Fruit fly (Drosophila melanogaster) whole organism, embryonic: Measurements from ENCODE around the gene CG31775.

Experiments
- Atf6 ChIP-seq: fragments of 200-800 bp; sonication (Bioruptor generic); IDR thresholded peaks from 2 replicates; pipeline ENCODE4 v1.3.6; 2022; ENCODE audit warnings: missing biosample characterization, missing genetic modification characterization
- Bdp1 ChIP-seq: fragments of 200-800 bp; sonication (Bioruptor generic); optimal IDR thresholded peaks from 3 replicates; lab custom pipeline; 2016; ENCODE audit warnings: missing biosample characterization, missing genetic modification characterization
- CG1024 ChIP-seq: fragments of 200-800 bp; sonication (Bioruptor generic); IDR thresholded peaks from 2 replicates; pipeline ENCODE4 v1.3.6; 2022; ENCODE audit warnings: missing biosample characterization, missing genetic modification characterization
- CG10565 ChIP-seq: fragments of 200-800 bp; sonication (Bioruptor generic); optimal IDR thresholded peaks from 3 replicates; lab custom pipeline; 2016; ENCODE audit warnings: missing biosample characterization, mild to moderate bottlenecking, missing genetic modification characterization
- CG10979 ChIP-seq: fragments of 200-800 bp; sonication (Bioruptor generic); optimal IDR thresholded peaks from 2 replicates; lab custom pipeline; 2018; ENCODE audit warnings: missing biosample characterization, mild to moderate bottlenecking, missing genetic modification characterization, moderate library complexity
- CG12659 ChIP-seq: fragments of 200-800 bp; sonication (Bioruptor generic); optimal IDR thresholded peaks from 3 replicates; lab custom pipeline; 2017; ENCODE audit warnings: mild to moderate bottlenecking, missing biosample characterization, missing genetic modification reagents, missing genetic modification characterization
- CG14050 ChIP-seq: fragments of 200-800 bp; sonication (Bioruptor generic); IDR thresholded peaks from 3 replicates; pipeline ENCODE4 v1.3.6; 2022; ENCODE audit warnings: missing biosample characterization, missing genetic modification characterization
- CG15011 ChIP-seq: fragments of 200-800 bp; sonication (Bioruptor generic); optimal IDR thresholded peaks from 3 replicates; lab custom pipeline; 2018; ENCODE audit warnings: missing biosample characterization, mild to moderate bottlenecking, missing genetic modification characterization
- CG17186 ChIP-seq: fragments of 200-800 bp; sonication (Bioruptor generic); optimal IDR thresholded peaks from 3 replicates; lab custom pipeline; 2017; ENCODE audit warnings: missing biosample characterization, missing genetic modification reagents, missing genetic modification characterization
- CG17359 ChIP-seq: fragments of 200-800 bp; sonication (Bioruptor generic); optimal IDR thresholded peaks from 3 replicates; lab custom pipeline; 2018; ENCODE audit warnings: missing biosample characterization, mild to moderate bottlenecking, missing genetic modification characterization, moderate library complexity
- CG17912 ChIP-seq: fragments of 200-800 bp; sonication (Bioruptor generic); optimal IDR thresholded peaks from 2 replicates; lab custom pipeline; 2018; ENCODE audit warnings: missing biosample characterization, mild to moderate bottlenecking, missing genetic modification characterization
- CG2202 ChIP-seq: fragments of 200-800 bp; sonication (Bioruptor generic); optimal IDR thresholded peaks from 2 replicates; lab custom pipeline; 2018; ENCODE audit warnings: missing biosample characterization, mild to moderate bottlenecking, missing genetic modification characterization
- CG3407 ChIP-seq: fragments of 200-800 bp; sonication (Bioruptor generic); optimal IDR thresholded peaks from 2 replicates; lab custom pipeline; 2018; ENCODE audit warnings: missing biosample characterization, mild to moderate bottlenecking, missing genetic modification characterization
- CG3847 ChIP-seq: fragments of 200-800 bp; sonication (Bioruptor generic); IDR thresholded peaks from 2 replicates; pipeline ENCODE4 v1.3.6; 2022; ENCODE audit warnings: missing biosample characterization, missing genetic modification characterization
- CG3995 ChIP-seq: fragments of 200-800 bp; sonication (Bioruptor generic); optimal IDR thresholded peaks from 3 replicates; lab custom pipeline; 2016; ENCODE audit warnings: missing biosample characterization, missing genetic modification characterization
- CG42726 ChIP-seq: fragments of 200-800 bp; sonication (Bioruptor generic); IDR thresholded peaks from 2 replicates; pipeline ENCODE4 v1.3.6; 2022; ENCODE audit warnings: missing biosample characterization, missing genetic modification characterization; ENCODE audit not compliant: partially characterized antibody
- CG43689 ChIP-seq: fragments of 200-800 bp; sonication (Bioruptor generic); IDR thresholded peaks from 2 replicates; pipeline ENCODE4 v1.3.6; 2022; ENCODE audit warnings: missing biosample characterization, missing genetic modification characterization
- CG4424 ChIP-seq: fragments of 200-800 bp; sonication (Bioruptor generic); optimal IDR thresholded peaks from 3 replicates; lab custom pipeline; 2016; ENCODE audit warnings: missing biosample characterization, missing genetic modification characterization
- CG8388 ChIP-seq: fragments of 200-800 bp; sonication (Bioruptor generic); optimal IDR thresholded peaks from 2 replicates; lab custom pipeline; 2019; ENCODE audit warnings: missing biosample characterization, mild to moderate bottlenecking, missing genetic modification characterization, moderate library complexity
- CG8478 ChIP-seq: fragments of >200 bp; optimal IDR thresholded peaks from 2 replicates; lab custom pipeline; 2018
- Dbx ChIP-seq: fragments of 200-800 bp; sonication (Bioruptor generic); IDR thresholded peaks from 3 replicates; pipeline ENCODE4 v1.3.6; 2022; ENCODE audit warnings: missing biosample characterization, missing genetic modification characterization
- Gug ChIP-seq: fragments of 200-800 bp; sonication (Bioruptor generic); IDR thresholded peaks from 4 replicates; pipeline ENCODE4 v1.3.6; 2022; ENCODE audit warnings: missing biosample characterization, missing genetic modification characterization
- MESR4 ChIP-seq: fragments of 200-800 bp; sonication (Bioruptor generic); optimal IDR thresholded peaks from 2 replicates; lab custom pipeline; 2018; ENCODE audit warnings: missing biosample characterization, mild to moderate bottlenecking, missing genetic modification characterization, moderate library complexity
- MTF-1 ChIP-seq: fragments of 200-800 bp; sonication (Bioruptor generic); optimal IDR thresholded peaks from 2 replicates; lab custom pipeline; 2018; ENCODE audit warnings: missing biosample characterization, mild to moderate bottlenecking, missing genetic modification characterization, borderline replicate concordance
- Side ChIP-seq: fragments of 200-800 bp; sonication (Bioruptor generic); optimal IDR thresholded peaks from 2 replicates; lab custom pipeline; 2016; ENCODE audit warnings: missing biosample characterization, missing genetic modification characterization
- Sin3A ChIP-seq: fragments of >200 bp; optimal IDR thresholded peaks from 2 replicates; lab custom pipeline; 2018
- Sox102F ChIP-seq: fragments of 200-800 bp; sonication (Bioruptor generic); optimal IDR thresholded peaks from 2 replicates; lab custom pipeline; 2018; ENCODE audit warnings: missing biosample characterization, mild to moderate bottlenecking, missing genetic modification characterization, moderate library complexity
- az2 ChIP-seq: fragments of 200-800 bp; sonication (Bioruptor generic); optimal IDR thresholded peaks from 3 replicates; lab custom pipeline; 2016; ENCODE audit warnings: missing biosample characterization, missing genetic modification characterization
- bbx ChIP-seq: fragments of 200-800 bp; sonication (Bioruptor generic); IDR thresholded peaks from 2 replicates; pipeline ENCODE4 v1.3.6; 2022; ENCODE audit warnings: missing biosample characterization, missing genetic modification characterization; ENCODE audit not compliant: partially characterized antibody
- btn ChIP-seq: fragments of 200-800 bp; sonication (Bioruptor generic); optimal IDR thresholded peaks from 2 replicates; lab custom pipeline; 2016; ENCODE audit warnings: missing biosample characterization, missing genetic modification characterization
- cg ChIP-seq: fragments of 200-800 bp; sonication (Bioruptor generic); optimal IDR thresholded peaks from 3 replicates; lab custom pipeline; 2019; ENCODE audit warnings: missing biosample characterization, mild to moderate bottlenecking, missing genetic modification characterization, moderate library complexity
- cwo ChIP-seq: fragments of 200-800 bp; sonication (Bioruptor generic); optimal IDR thresholded peaks from 3 replicates; lab custom pipeline; 2017; ENCODE audit warnings: missing biosample characterization, missing genetic modification characterization, mild to moderate bottlenecking, moderate library complexity, missing genetic modification reagents
- dati ChIP-seq: fragments of 200-800 bp; sonication (Bioruptor generic); IDR thresholded peaks from 2 replicates; pipeline ENCODE4 v1.3.6; 2022; ENCODE audit warnings: missing biosample characterization, missing genetic modification characterization
- fd3F ChIP-seq: fragments of 200-800 bp; sonication (Bioruptor generic); optimal IDR thresholded peaks from 2 replicates; lab custom pipeline; 2018; ENCODE audit warnings: missing biosample characterization, mild to moderate bottlenecking, missing genetic modification characterization, moderate library complexity
- insv ChIP-seq, 2 experiments: fragments of 200-800 bp; sonication (Bioruptor generic); optimal IDR thresholded peaks; 3 replicates each; lab custom pipeline; 2016 to 2018; ENCODE audit warnings: missing biosample characterization in 2 of 2, missing genetic modification characterization in 2 of 2
- jigr1 ChIP-seq: fragments of 200-800 bp; sonication (Bioruptor generic); IDR thresholded peaks from 3 replicates; pipeline ENCODE4 v1.3.6; 2022; ENCODE audit warnings: missing biosample characterization, missing genetic modification characterization
- jumu ChIP-seq: fragments of 200-800 bp; sonication (Bioruptor generic); optimal IDR thresholded peaks from 3 replicates; lab custom pipeline; 2016; ENCODE audit warnings: missing biosample characterization, missing genetic modification characterization
- kni ChIP-seq: fragments of 200-800 bp; sonication (Bioruptor generic); optimal IDR thresholded peaks from 3 replicates; lab custom pipeline; 2017; ENCODE audit warnings: mild to moderate bottlenecking, missing biosample characterization, missing genetic modification reagents, missing genetic modification characterization
- lilli ChIP-seq: fragments of 200-800 bp; sonication (Bioruptor generic); optimal IDR thresholded peaks from 3 replicates; lab custom pipeline; 2016; ENCODE audit warnings: missing biosample characterization, missing genetic modification characterization
- lmd ChIP-seq: fragments of 200-800 bp; sonication (Bioruptor generic); IDR thresholded peaks from 2 replicates; pipeline ENCODE4 v1.3.6; 2022; ENCODE audit warnings: missing biosample characterization, missing genetic modification characterization
- nerfin-1 ChIP-seq: fragments of 200-800 bp; sonication (Bioruptor generic); optimal IDR thresholded peaks from 3 replicates; lab custom pipeline; 2019; ENCODE audit warnings: missing biosample characterization, mild to moderate bottlenecking, missing genetic modification characterization, moderate library complexity
- nerfin-2 ChIP-seq: fragments of 200-800 bp; sonication (Bioruptor generic); IDR thresholded peaks from 2 replicates; pipeline ENCODE4 v1.3.6; 2022; ENCODE audit warnings: missing biosample characterization, missing genetic modification characterization; ENCODE audit not compliant: partially characterized antibody
- peb ChIP-seq: fragments of 200-800 bp; sonication (Bioruptor generic); IDR thresholded peaks from 2 replicates; pipeline ENCODE4 v1.3.6; 2022; ENCODE audit warnings: missing biosample characterization, missing genetic modification characterization
- psq ChIP-seq: fragments of 200-800 bp; sonication (Bioruptor generic); optimal IDR thresholded peaks from 2 replicates; lab custom pipeline; 2017; ENCODE audit warnings: missing biosample characterization, missing genetic modification characterization
- ro ChIP-seq: fragments of 200-800 bp; sonication (Bioruptor generic); IDR thresholded peaks from 2 replicates; pipeline ENCODE4 v1.3.6; 2022; ENCODE audit warnings: missing biosample characterization, missing genetic modification characterization
- sima ChIP-seq: fragments of 200-800 bp; sonication (Bioruptor generic); optimal IDR thresholded peaks from 2 replicates; lab custom pipeline; 2016; ENCODE audit warnings: missing biosample characterization, missing genetic modification characterization
- slp2 ChIP-seq: fragments of 200-800 bp; sonication (Bioruptor generic); optimal IDR thresholded peaks from 2 replicates; lab custom pipeline; 2016; ENCODE audit warnings: missing biosample characterization, missing genetic modification characterization
- tio ChIP-seq: fragments of 200-800 bp; sonication (Bioruptor generic); optimal IDR thresholded peaks from 2 replicates; lab custom pipeline; 2017; ENCODE audit warnings: missing biosample characterization, missing genetic modification characterization, inconsistent platforms
- tna ChIP-seq: fragments of 200-800 bp; sonication (Bioruptor generic); IDR thresholded peaks from 2 replicates; pipeline ENCODE4 v1.3.6; 2022; ENCODE audit warnings: missing biosample characterization, missing genetic modification characterization; ENCODE audit not compliant: partially characterized antibody
- zf30C ChIP-seq: fragments of 200-800 bp; sonication (Bioruptor generic); optimal IDR thresholded peaks from 3 replicates; lab custom pipeline; 2018; ENCODE audit warnings: missing biosample characterization, mild to moderate bottlenecking, missing genetic modification characterization
- zfh2 ChIP-seq: fragments of 200-800 bp; sonication (Bioruptor generic); optimal IDR thresholded peaks from 2 replicates; lab custom pipeline; 2016; ENCODE audit warnings: missing biosample characterization, missing genetic modification characterization

Gene CG31775

DNA sequence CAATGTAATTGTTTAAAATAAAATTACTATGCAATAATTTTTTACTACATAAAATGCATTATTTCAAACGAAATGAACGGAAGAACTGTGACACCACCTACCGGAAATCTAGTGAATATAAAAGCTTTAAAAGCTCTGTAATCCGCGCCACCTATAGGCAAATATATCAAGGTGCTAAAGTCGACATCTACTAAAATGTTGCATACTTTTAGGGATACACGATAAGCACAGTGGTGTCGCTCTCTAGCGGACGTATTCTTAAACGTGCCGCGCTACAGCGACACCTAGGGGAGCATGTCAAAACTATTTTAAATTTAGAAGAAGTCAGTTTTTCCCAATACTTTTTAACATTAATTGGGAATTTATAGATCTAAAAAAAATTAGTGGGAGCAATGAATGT, 31.4 kb downstream of the CG31775 start (continued):
- TF ChIP-seq peb (GFP tag; lab: Robert Waterston, UW), result peak; percentile 40; the same call in 1 of the 2 replicates
- no peak for TF ChIP-seq CG3995 (GFP tag; lab: Kevin White, UChicago)
- TF ChIP-seq CG43689 (GFP tag; lab: Robert Waterston, UW), result no peak
- no peak for TF ChIP-seq CG42726
- TF ChIP-seq CG4424, result peak; percentile 82
- peak; percentile 76 for TF ChIP-seq Side (GFP tag; lab: Kevin White, UChicago)
- TF ChIP-seq Dbx (GFP tag; lab: Robert Waterston, UW), result peak; percentile 74; the same call in 2 of the 3 replicates
- peak; percentile 87 for TF ChIP-seq MTF-1
- TF ChIP-seq CG17912, result peak; percentile 65
- TF ChIP-seq CG1024 (GFP tag; lab: Robert Waterston, UW), result peak; percentile 64
- no peak for TF ChIP-seq cg
- no peak for TF ChIP-seq CG3407 (GFP tag; lab: Kevin White, UChicago)
- no peak; the same call in 1 of the 2 replicates for TF ChIP-seq Atf6 (GFP tag; lab: Robert Waterston, UW)
- TF ChIP-seq nerfin-2 (GFP tag; lab: Robert Waterston, UW), result no peak
- peak; percentile 68 for TF ChIP-seq CG10979 (tag; lab: Kevin White, UChicago)
- TF ChIP-seq cwo, result no peak
- no peak for TF ChIP-seq tna (GFP tag; lab: Robert Waterston, UW)
- TF ChIP-seq CG10565 (GFP tag; lab: Kevin White, UChicago), result peak; percentile 27
- peak; percentile 63 for TF ChIP-seq Sox102F (GFP tag; lab: Kevin White, UChicago)
- TF ChIP-seq az2, result peak; percentile 72
- peak; percentile 70 for TF ChIP-seq btn (GFP tag; lab: Kevin White, UChicago)
- no peak for TF ChIP-seq CG2202 (tag; lab: Kevin White, UChicago)
- peak; percentile 76 for TF ChIP-seq lilli (GFP tag; lab: Kevin White, UChicago)
- peak; percentile 35 for TF ChIP-seq fd3F (GFP tag; lab: Kevin White, UChicago)
- TF ChIP-seq ro (GFP tag; lab: Robert Waterston, UW), result no peak; the same call in none of the 2 replicates
- TF ChIP-seq CG15011 (GFP tag; lab: Kevin White, UChicago), result no peak
- TF ChIP-seq CG3847, result peak; percentile 77
- TF ChIP-seq Bdp1 (GFP tag; lab: Kevin White, UChicago), result peak; percentile 42
- TF ChIP-seq CG12659 (GFP tag; lab: Kevin White, UChicago), result peak; percentile 33
- TF ChIP-seq zfh2 (GFP tag; lab: Kevin White, UChicago), result no peak
- TF ChIP-seq sima, result no peak
- peak; percentile 2 for TF ChIP-seq kni
- peak; percentile 63; the same call in 3 of the 4 replicates for TF ChIP-seq Gug
- no peak for TF ChIP-seq dati (GFP tag; lab: Robert Waterston, UW)
- no peak for TF ChIP-seq jigr1 (GFP tag; lab: Robert Waterston, UW)
- no peak for TF ChIP-seq zf30C (GFP tag; lab: Kevin White, UChicago)
- no peak for TF ChIP-seq CG8478 (lab: Kevin White, UChicago)
- TF ChIP-seq insv (GFP tag; optimal IDR thresholded peaks at IDR 0.05; lab: Kevin White, UChicago), result peak in 1 of 2 experiments; percentile 38
- no peak for TF ChIP-seq psq (GFP tag; lab: Kevin White, UChicago)
- no peak for TF ChIP-seq MESR4 (GFP tag; lab: Kevin White, UChicago)
- TF ChIP-seq CG17359 (tag; lab: Kevin White, UChicago), result peak; percentile 77
- no peak for TF ChIP-seq Sin3A (lab: Kevin White, UChicago)
- TF ChIP-seq bbx, result peak; percentile 53; the same call in 1 of the 2 replicates
- TF ChIP-seq CG8388 (GFP tag; lab: Kevin White, UChicago), result no peak
- TF ChIP-seq nerfin-1 (tag; lab: Kevin White, UChicago), result peak; percentile 27
- TF ChIP-seq lmd (GFP tag; lab: Robert Waterston, UW), result peak; percentile 77
- TF ChIP-seq CG14050 (GFP tag; lab: Robert Waterston, UW), result no peak; the same call in 2 of the 3 replicates
- peak; percentile 83 for TF ChIP-seq slp2 (GFP tag; lab: Kevin White, UChicago)
- TF ChIP-seq tio (GFP tag; lab: Kevin White, UChicago), result peak; percentile 15
- TF ChIP-seq CG17186, result peak; percentile 42
- TF ChIP-seq jumu (GFP tag; lab: Kevin White, UChicago), result peak; percentile 71
